Fruit fly (Drosophila melanogaster): ENCODE data around the gene CG5611.

- TF ChIP-seq CG8159 (tag; optimal IDR thresholded peaks at IDR 0.05) (no peak), CG4496 (GFP tag; IDR thresholded peaks at IDR 0.05) (peak; percentile 46; the same call in 1 of the 3 replicates), CG13204 (GFP tag; optimal IDR thresholded peaks at IDR 0.05) (no peak), Snoo (tag; optimal IDR thresholded peaks at IDR 0.05) (no peak), CG9948 (tag; optimal IDR thresholded peaks at IDR 0.05) (no peak), Pif1A (GFP tag; optimal IDR thresholded peaks at IDR 0.05) (no peak), CG12605 (GFP tag; IDR thresholded peaks at IDR 0.05) (no peak), Ets98B (GFP tag; IDR thresholded peaks at IDR 0.05) (peak; percentile 27; the same call in 1 of the 2 replicates), CG8301 (tag; optimal IDR thresholded peaks at IDR 0.05) (peak; percentile 12), CG10348 (GFP tag; IDR thresholded peaks at IDR 0.05) (no peak), EcR (GFP tag; optimal IDR thresholded peaks at IDR 0.05) (peak; percentile 51), fd96Ca (GFP tag; IDR thresholded peaks at IDR 0.05) (peak; percentile 48; the same call in 1 of the 3 replicates)
Observed at dm6 chr3R:27603671-27604070, 32.2 kb downstream of the CG5611 start.

Data from whole organism, pupa.